Worm (Caenorhabditis elegans) whole organism, L1 larva: ENCODE data around the gene ZK1240.11.

Source experiments
- fos-1 ChIP-seq: fragments of 150-350 bp; optimal IDR thresholded peaks from 2 replicates; lab custom pipeline; 2014; ENCODE audit warnings: missing biosample characterization, missing genetic modification characterization
- isw-1 ChIP-seq: fragments of 200-800 bp; sonication (Bioruptor generic); IDR thresholded peaks from 2 replicates; pipeline ENCODE4 v1.3.6; 2022; ENCODE audit warnings: missing genetic modification characterization, missing compliant biosample characterization

DNA sequence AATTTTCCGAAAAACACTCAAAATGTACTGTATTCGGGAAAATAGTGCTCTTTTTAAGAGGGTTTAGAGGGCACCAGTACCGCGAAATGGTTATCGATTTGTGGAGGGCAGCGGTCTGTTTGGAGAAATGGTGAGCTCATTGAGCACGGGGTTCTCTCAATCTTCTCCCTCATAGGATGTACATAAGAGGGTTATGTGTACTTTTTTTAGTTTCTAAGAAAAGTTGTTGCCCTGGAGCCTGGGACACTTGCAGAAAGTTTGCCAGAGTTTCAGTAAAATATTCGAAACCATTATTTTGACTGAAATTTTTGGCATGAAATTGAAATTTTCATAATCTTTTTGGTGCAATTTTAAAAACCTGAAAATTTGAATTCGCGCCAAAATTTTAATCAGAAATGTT, 27.5 kb downstream of the ZK1240.11 start, which contains the start of gene F43C11.10:
- TF ChIP-seq fos-1 (no peak), isw-1 (GFP tag; lab: Robert Waterston, UW) (no peak)
